Worm (Caenorhabditis elegans): ENCODE results near the gene puf-7.

puf-7 gene

DNA sequence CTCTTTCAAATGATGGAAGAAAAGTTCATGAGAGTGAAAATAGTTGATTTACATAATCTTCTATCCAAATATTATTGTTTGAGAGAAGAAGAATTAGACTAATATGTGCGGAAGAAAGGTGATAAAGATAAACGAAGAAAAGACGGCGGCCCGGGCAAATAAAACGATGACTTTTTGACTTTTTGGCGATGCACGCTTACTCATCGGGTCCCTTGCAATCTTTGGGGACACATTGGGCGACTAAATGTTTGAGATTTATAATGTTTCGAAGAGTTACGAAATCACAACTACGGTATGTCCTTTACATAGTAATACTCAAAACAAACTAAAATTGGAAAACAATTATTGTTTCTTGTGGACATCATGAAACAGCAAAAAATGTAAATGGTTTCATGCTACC lies 28.3 kb downstream of the puf-7 start:
- TF ChIP-seq T22C8.4 (GFP tag; IDR thresholded peaks at IDR 0.05) (no peak), med-1 (GFP tag; optimal IDR thresholded peaks at IDR 0.05; ENCODE audit: insufficient read depth) (no peak), ref-1 (GFP tag; conservative IDR thresholded peaks at IDR 0.05) (no peak), flt-1 (GFP tag; IDR thresholded peaks at IDR 0.05) (no peak), ztf-23 (GFP tag; IDR thresholded peaks at IDR 0.05) (no peak), tab-1 (GFP tag; IDR thresholded peaks at IDR 0.05) (no peak)

- TF ChIP-seq flt-1 (GFP tag; IDR thresholded peaks at IDR 0.05) (no peak), tab-1 (GFP tag; IDR thresholded peaks at IDR 0.05) (no peak), T22C8.4 (GFP tag; IDR thresholded peaks at IDR 0.05) (no peak)
Measured at ce11 chrIV:5519044-5519443, 32.5 kb downstream of the puf-7 start.

- TF ChIP-seq flt-1 (GFP tag; IDR thresholded peaks at IDR 0.05) = no peak
- TF ChIP-seq med-1 (GFP tag; optimal IDR thresholded peaks at IDR 0.05; ENCODE audit: insufficient read depth) = no peak
- 0 out of 2 replicates have a peak, but pooled peaks have one; percentile 23 for TF ChIP-seq klf-2 (GFP tag; conservative IDR thresholded peaks at IDR 0.05)
- TF ChIP-seq cog-1 (tag; optimal IDR thresholded peaks at IDR 0.05) = peak; percentile 45
- no peak for TF ChIP-seq ztf-29 (GFP tag; IDR thresholded peaks at IDR 0.05)
Measured at ce11 chrIV:5526711-5527383, 40.3 kb downstream of the puf-7 start.

DNA sequence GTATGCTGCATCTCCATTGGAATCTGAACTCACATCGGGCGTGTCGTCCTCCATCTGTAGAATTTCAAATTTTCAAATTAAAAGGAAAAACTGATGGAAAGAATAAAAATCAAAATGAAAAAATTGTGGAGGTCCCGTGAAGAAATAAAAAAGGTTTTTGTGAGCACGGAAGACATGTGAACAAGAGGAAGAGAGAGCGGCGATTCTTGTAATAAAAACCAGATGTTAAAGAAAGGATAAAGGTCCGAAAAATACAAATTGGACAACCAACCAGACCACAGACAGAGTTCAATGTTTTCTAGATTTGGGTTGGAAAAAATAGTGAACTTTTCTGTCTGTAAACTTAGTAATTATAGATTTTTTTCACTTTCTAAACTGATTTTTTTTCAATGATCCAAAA lies 41.8 kb downstream of the puf-7 start, which contains the start of gene unc-5:
Gene unc-5 (minus strand): TSS at position 54 of the 400 bp plus-strand sequence.
- TF ChIP-seq tab-1 (GFP tag; IDR thresholded peaks at IDR 0.05) (no peak), T22C8.4 (GFP tag; IDR thresholded peaks at IDR 0.05) (no peak), klf-2 (GFP tag; conservative IDR thresholded peaks at IDR 0.05) (no peak), ztf-23 (GFP tag; IDR thresholded peaks at IDR 0.05) (no peak), flt-1 (GFP tag; IDR thresholded peaks at IDR 0.05) (no peak), cog-1 (tag; optimal IDR thresholded peaks at IDR 0.05) (no peak), ztf-29 (GFP tag; IDR thresholded peaks at IDR 0.05) (no peak), ref-1 (GFP tag; conservative IDR thresholded peaks at IDR 0.05) (no peak), med-1 (GFP tag; optimal IDR thresholded peaks at IDR 0.05; ENCODE audit: insufficient read depth) (no peak)

ce11 chrIV:5530980-5531379 lies 44.5 kb downstream of the puf-7 start:
- TF ChIP-seq T22C8.4 (GFP tag; IDR thresholded peaks at IDR 0.05) (no peak), cog-1 (tag; optimal IDR thresholded peaks at IDR 0.05) (no peak), ref-1 (GFP tag; conservative IDR thresholded peaks at IDR 0.05) (no peak), ztf-29 (GFP tag; IDR thresholded peaks at IDR 0.05) (no peak), flt-1 (GFP tag; IDR thresholded peaks at IDR 0.05) (no peak), ztf-23 (GFP tag; IDR thresholded peaks at IDR 0.05) (no peak), klf-2 (GFP tag; conservative IDR thresholded peaks at IDR 0.05) (no peak), tab-1 (GFP tag; IDR thresholded peaks at IDR 0.05) (no peak), med-1 (GFP tag; optimal IDR thresholded peaks at IDR 0.05; ENCODE audit: insufficient read depth) (no peak)

DNA sequence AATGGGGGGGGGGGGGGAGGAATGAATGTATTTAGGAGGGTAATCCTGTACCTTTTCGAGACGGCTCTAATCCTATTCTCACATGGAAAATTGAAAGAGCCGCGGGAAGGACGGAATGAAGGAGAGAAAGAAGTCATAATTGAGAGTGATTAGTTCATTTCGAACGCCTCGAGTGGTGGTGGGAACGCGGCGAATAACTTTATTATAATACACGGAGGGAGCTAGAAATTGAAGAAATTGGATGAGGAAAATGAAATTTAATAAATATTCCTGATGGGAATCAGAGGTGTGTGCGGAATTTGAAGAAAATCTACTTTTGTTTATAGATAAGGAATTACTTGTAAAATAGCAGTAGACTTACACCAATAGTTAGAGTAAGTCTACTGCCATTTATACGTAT lies 47.0 kb downstream of the puf-7 start:
- TF ChIP-seq flt-1 (GFP tag; IDR thresholded peaks at IDR 0.05) (no peak), tab-1 (GFP tag; IDR thresholded peaks at IDR 0.05) (no peak), ztf-23 (GFP tag; IDR thresholded peaks at IDR 0.05) (no peak), ztf-29 (GFP tag; IDR thresholded peaks at IDR 0.05) (no peak), cog-1 (tag; optimal IDR thresholded peaks at IDR 0.05) (no peak), T22C8.4 (GFP tag; IDR thresholded peaks at IDR 0.05) (no peak), med-1 (GFP tag; optimal IDR thresholded peaks at IDR 0.05; ENCODE audit: insufficient read depth) (no peak), ref-1 (GFP tag; conservative IDR thresholded peaks at IDR 0.05) (no peak), klf-2 (GFP tag; conservative IDR thresholded peaks at IDR 0.05) (no peak)

DNA sequence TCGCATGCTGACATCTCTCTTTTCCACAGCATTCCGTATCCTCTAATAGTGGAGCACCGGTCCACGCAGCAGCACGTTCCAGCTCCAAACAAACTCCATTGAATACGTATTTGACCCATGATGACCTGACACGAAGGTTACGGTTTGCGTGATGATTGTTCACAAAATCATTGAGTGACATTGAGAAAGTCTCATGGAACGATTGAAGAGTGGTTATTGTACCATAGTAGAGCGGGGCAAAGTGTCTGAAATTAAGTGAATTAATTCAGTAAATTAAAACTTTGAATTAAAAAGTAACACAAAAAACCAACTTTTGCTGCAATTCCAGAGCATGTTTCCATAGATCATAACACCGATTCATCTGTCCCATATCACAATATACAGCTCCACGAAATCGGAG lies 48.1 kb downstream of the puf-7 start:
- TF ChIP-seq med-1 (GFP tag; optimal IDR thresholded peaks at IDR 0.05; ENCODE audit: insufficient read depth) = no peak
- no peak for TF ChIP-seq ztf-23 (GFP tag; IDR thresholded peaks at IDR 0.05)
- no peak for TF ChIP-seq T22C8.4 (GFP tag; IDR thresholded peaks at IDR 0.05)
- TF ChIP-seq tab-1 (GFP tag; IDR thresholded peaks at IDR 0.05) = no peak
- no peak for TF ChIP-seq cog-1 (tag; optimal IDR thresholded peaks at IDR 0.05)
- TF ChIP-seq ztf-29 (GFP tag; IDR thresholded peaks at IDR 0.05) = no peak
- TF ChIP-seq flt-1 (GFP tag; IDR thresholded peaks at IDR 0.05) = no peak
- no peak for TF ChIP-seq klf-2 (GFP tag; conservative IDR thresholded peaks at IDR 0.05)
- TF ChIP-seq ref-1 (GFP tag; conservative IDR thresholded peaks at IDR 0.05) = no peak

ce11 chrIV:5535780-5536179 lies 49.3 kb downstream of the puf-7 start:
- TF ChIP-seq ztf-23 (GFP tag; IDR thresholded peaks at IDR 0.05) = no peak
- no peak for TF ChIP-seq tab-1 (GFP tag; IDR thresholded peaks at IDR 0.05)
- TF ChIP-seq ztf-29 (GFP tag; IDR thresholded peaks at IDR 0.05) = no peak
- no peak for TF ChIP-seq klf-2 (GFP tag; conservative IDR thresholded peaks at IDR 0.05)
- no peak for TF ChIP-seq med-1 (GFP tag; optimal IDR thresholded peaks at IDR 0.05; ENCODE audit: insufficient read depth)
- TF ChIP-seq cog-1 (tag; optimal IDR thresholded peaks at IDR 0.05) = no peak
- no peak for TF ChIP-seq flt-1 (GFP tag; IDR thresholded peaks at IDR 0.05)
- no peak for TF ChIP-seq ref-1 (GFP tag; conservative IDR thresholded peaks at IDR 0.05)
- TF ChIP-seq T22C8.4 (GFP tag; IDR thresholded peaks at IDR 0.05) = no peak

- TF ChIP-seq med-1 (GFP tag; optimal IDR thresholded peaks at IDR 0.05; ENCODE audit: insufficient read depth) (no peak), cog-1 (tag; optimal IDR thresholded peaks at IDR 0.05) (no peak), ztf-29 (GFP tag; IDR thresholded peaks at IDR 0.05) (no peak), T22C8.4 (GFP tag; IDR thresholded peaks at IDR 0.05) (no peak), tab-1 (GFP tag; IDR thresholded peaks at IDR 0.05) (no peak), ref-1 (GFP tag; conservative IDR thresholded peaks at IDR 0.05) (no peak), klf-2 (GFP tag; conservative IDR thresholded peaks at IDR 0.05) (no peak), ztf-23 (GFP tag; IDR thresholded peaks at IDR 0.05) (no peak), flt-1 (GFP tag; IDR thresholded peaks at IDR 0.05) (no peak)
Measured at ce11 chrIV:5537813-5538538, 51.5 kb downstream of the puf-7 start, which contains the start of the genes fem-1 and drp-1. Gene fem-1 (minus strand): TSS chrIV:5537962. Gene drp-1 (plus strand): TSS chrIV:5538488.

Data from whole organism, midembryonic.